Worm (Caenorhabditis elegans) whole organism, mixed stage, embryonic: Measurements from ENCODE around the gene haf-2.

ENCODE experiments used
- elt-1 ChIP-seq: sonication (generic microtip); optimal IDR thresholded peaks from 2 replicates; lab custom pipeline; 2017; ENCODE audit warnings: missing genetic modification characterization, mild to moderate bottlenecking, missing compliant biosample characterization, antibody characterized with exemption, moderate library complexity, borderline replicate concordance; ENCODE audit not compliant: insufficient read depth
- lin-32 ChIP-seq: fragments of 200-800 bp; sonication (Bioruptor generic); optimal IDR thresholded peaks from 2 replicates; lab custom pipeline; 2018; ENCODE audit warnings: mild to moderate bottlenecking, missing genetic modification characterization, missing compliant biosample characterization
- lsy-2 ChIP-seq: fragments of 150-350 bp; optimal IDR thresholded peaks from 2 replicates; lab custom pipeline; 2014; ENCODE audit warnings: missing biosample characterization, missing genetic modification characterization
- mep-1 ChIP-seq: fragments of 150-350 bp; optimal IDR thresholded peaks from 2 replicates; lab custom pipeline; 2017; ENCODE audit warnings: missing biosample characterization, missing genetic modification reagents, missing genetic modification characterization, inconsistent platforms
- mls-2 ChIP-seq: sonication (generic microtip); optimal IDR thresholded peaks from 2 replicates; lab custom pipeline; 2016; ENCODE audit warnings: mild to moderate bottlenecking, missing genetic modification characterization, moderate library complexity, missing compliant biosample characterization
- sem-2 ChIP-seq: fragments of 200-800 bp; sonication (Bioruptor generic); optimal IDR thresholded peaks from 2 replicates; lab custom pipeline; 2018; ENCODE audit warnings: mild to moderate bottlenecking, missing genetic modification characterization, missing compliant biosample characterization
- unc-39 ChIP-seq: fragments of 150-350 bp; optimal IDR thresholded peaks from 2 replicates; lab custom pipeline; 2014; ENCODE audit warnings: missing biosample characterization, missing genetic modification characterization
- unc-62 ChIP-seq: fragments of 150-350 bp; optimal IDR thresholded peaks from 2 replicates; lab custom pipeline; 2014; ENCODE audit warnings: missing biosample characterization, missing genetic modification reagents, missing genetic modification characterization
- ztf-11 ChIP-seq: fragments of 150-350 bp; optimal IDR thresholded peaks from 2 replicates; lab custom pipeline; 2014; ENCODE audit warnings: missing biosample characterization, missing genetic modification characterization

ce11 chrII:7348063-7348462 lies 8.2 kb downstream of the haf-2 start:
- TF ChIP-seq ztf-11 (tag; lab: Kevin White, UChicago) (no peak), lsy-2 (tag; lab: Kevin White, UChicago) (no peak), mls-2 (tag; lab: Kevin White, UChicago) (no peak), unc-62 (no peak), mep-1 (no peak), lin-32 (GFP tag; lab: Kevin White, UChicago) (no peak), elt-1 (no peak), unc-39 (tag; lab: Kevin White, UChicago) (no peak), sem-2 (GFP tag; lab: Kevin White, UChicago) (no peak)
